Worm (Caenorhabditis elegans) whole organism, early embryonic: Measurements from ENCODE around the gene tag-335.
"Not testable (repeated sequence)": the region's sequence is repeated elsewhere in the genome, so short reads cannot be mapped to it uniquely, and the experiment has no call there.

Experiments used
- B0310.2 ChIP-seq: sonication (generic microtip); optimal IDR thresholded peaks from 2 replicates; lab custom pipeline; 2016; ENCODE audit warnings: mild to moderate bottlenecking, missing genetic modification characterization, missing compliant biosample characterization
- F13C5.2 ChIP-seq: sonication (generic microtip); optimal IDR thresholded peaks from 2 replicates; lab custom pipeline; 2017; ENCODE audit warnings: mild to moderate bottlenecking, missing genetic modification characterization, inconsistent platforms, missing compliant biosample characterization
- aly-1 ChIP-seq: sonication (generic microtip); optimal IDR thresholded peaks from 2 replicates; lab custom pipeline; 2016; ENCODE audit warnings: missing genetic modification characterization, missing compliant biosample characterization
- ama-1 ChIP-seq: fragments of 150-350 bp; optimal IDR thresholded peaks from 2 replicates; lab custom pipeline; 2014
- ceh-13 ChIP-seq: fragments of 200-800 bp; sonication (Bioruptor generic); optimal IDR thresholded peaks from 2 replicates; lab custom pipeline; 2018; ENCODE audit warnings: mild to moderate bottlenecking, missing genetic modification characterization, missing compliant biosample characterization
- ceh-36 ChIP-seq: sonication (generic microtip); optimal IDR thresholded peaks from 2 replicates; lab custom pipeline; 2016; ENCODE audit warnings: missing genetic modification characterization, inconsistent platforms, missing compliant biosample characterization
- flt-1 ChIP-seq: fragments of 200-800 bp; sonication (Bioruptor generic); IDR thresholded peaks from 2 replicates; pipeline ENCODE4 v1.3.6; 2022; ENCODE audit warnings: missing genetic modification characterization, missing compliant biosample characterization
- hnd-1 ChIP-seq: sonication (generic microtip); optimal IDR thresholded peaks from 2 replicates; lab custom pipeline; 2016; ENCODE audit warnings: missing genetic modification characterization, missing compliant biosample characterization
- scrt-1 ChIP-seq: fragments of 200-800 bp; sonication (Bioruptor generic); IDR thresholded peaks from 2 replicates; pipeline ENCODE4 v1.3.6; 2022; ENCODE audit warnings: missing genetic modification characterization, missing compliant biosample characterization
- sea-1 ChIP-seq: fragments of 200-800 bp; sonication (Bioruptor generic); conservative IDR thresholded peaks from 2 replicates; pipeline ENCODE4 v1.3.6; 2022; ENCODE audit warnings: missing genetic modification characterization, missing compliant biosample characterization
- tbx-11 ChIP-seq: fragments of 200-800 bp; sonication (Bioruptor generic); IDR thresholded peaks from 2 replicates; pipeline ENCODE4 v1.3.6; 2022; ENCODE audit warnings: missing genetic modification characterization, missing compliant biosample characterization
- tra-4 ChIP-seq: sonication (generic microtip); optimal IDR thresholded peaks from 2 replicates; lab custom pipeline; 2017; ENCODE audit warnings: missing genetic modification characterization, missing compliant biosample characterization

ce11 chrIV:12326932-12327331 is 48.5 kb upstream of the tag-335 start, which contains the start of gene F19B6.3:
- TF ChIP-seq scrt-1; hnd-1; tra-4 (tag; lab: Kevin White, UChicago); tbx-11 (GFP tag; lab: Robert Waterston, UW); sea-1 (GFP tag; lab: Robert Waterston, UW); F13C5.2 (tag; lab: Kevin White, UChicago); B0310.2 (tag; lab: Kevin White, UChicago); ama-1 (lab: Kevin White, UChicago); ceh-13 (GFP tag; lab: Kevin White, UChicago); flt-1 (GFP tag; lab: Robert Waterston, UW); aly-1; ceh-36 (tag; lab: Kevin White, UChicago): not testable (repeated sequence)
